Worm (Caenorhabditis elegans): ENCODE measurements around the gene E04D5.4.

The E04D5.4 gene

ce11 chrII:10449707-10450106, 9.6 kb downstream of the E04D5.4 start, which contains the start of gene lin-56:
TSS of gene lin-56 (plus strand) at chrII:10450007.
- TF ChIP-seq ztf-4 (tag; optimal IDR thresholded peaks at IDR 0.05) (no peak), unc-39 (tag; optimal IDR thresholded peaks at IDR 0.05) (no peak), ZK546.5 (tag; optimal IDR thresholded peaks at IDR 0.05) (no peak), lin-39 (tag; optimal IDR thresholded peaks at IDR 0.05) (no peak), nhr-11 (tag; optimal IDR thresholded peaks at IDR 0.05) (no peak), nhr-43 (tag; optimal IDR thresholded peaks at IDR 0.05; ENCODE audit: poor library complexity, severe bottlenecking) (no peak), snpc-4 (tag; optimal IDR thresholded peaks at IDR 0.05) (no peak), nfya-1 (tag; optimal IDR thresholded peaks at IDR 0.05; ENCODE audit: insufficient read depth) (no peak), nhr-25 (tag; optimal IDR thresholded peaks at IDR 0.05) (no peak), zag-1 (tag; optimal IDR thresholded peaks at IDR 0.05) (no peak), nhr-23 (tag; optimal IDR thresholded peaks at IDR 0.05) (no peak), ama-1 (optimal IDR thresholded peaks at IDR 0.05) (no peak), mdl-1 (tag; optimal IDR thresholded peaks at IDR 0.05) (no peak), nhr-76 (tag; optimal IDR thresholded peaks at IDR 0.05) (no peak), elt-2 (tag; optimal IDR thresholded peaks at IDR 0.05) (no peak), elt-3 (tag; optimal IDR thresholded peaks at IDR 0.05) (no peak)

DNA sequence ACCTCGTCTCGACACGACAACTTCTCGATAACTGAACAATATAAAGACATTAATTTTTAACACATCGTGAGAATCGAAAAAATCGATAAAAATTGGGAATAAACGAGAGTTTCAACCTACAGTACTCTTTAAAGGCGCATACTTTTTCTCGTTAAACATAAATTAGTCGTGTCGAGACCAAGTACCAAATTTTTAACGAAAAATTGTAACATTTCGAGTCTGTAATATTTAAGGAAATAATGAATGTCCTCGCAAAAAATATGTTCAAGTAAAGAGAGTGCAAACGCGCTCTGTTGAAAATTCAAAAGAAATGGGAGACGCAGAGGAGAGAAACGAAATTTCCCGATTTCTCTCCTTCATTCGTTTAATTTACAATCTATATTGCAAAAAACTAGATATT, 10.3 kb downstream of the E04D5.4 start:
- TF ChIP-seq ama-1 (optimal IDR thresholded peaks at IDR 0.05): peak; percentile 86
- no peak for TF ChIP-seq lin-39 (tag; optimal IDR thresholded peaks at IDR 0.05)
- no peak for TF ChIP-seq fkh-10 (GFP tag; optimal IDR thresholded peaks at IDR 0.05)
- peak; percentile 62 for TF ChIP-seq lsy-12 (tag; optimal IDR thresholded peaks at IDR 0.05)
- TF ChIP-seq ztf-4 (tag; optimal IDR thresholded peaks at IDR 0.05): peak; percentile 58
- TF ChIP-seq ceh-16 (tag; optimal IDR thresholded peaks at IDR 0.05): no peak
- TF ChIP-seq pha-4 (tag; optimal IDR thresholded peaks at IDR 0.05): peak; percentile 55
- TF ChIP-seq jun-1 (tag; optimal IDR thresholded peaks at IDR 0.05): peak; percentile 48
- TF ChIP-seq ceh-28 (tag; optimal IDR thresholded peaks at IDR 0.05): peak; percentile 30
- TF ChIP-seq fkh-2 (tag; optimal IDR thresholded peaks at IDR 0.05): no peak
- peak; percentile 25 for TF ChIP-seq elt-2 (tag; optimal IDR thresholded peaks at IDR 0.05)
- TF ChIP-seq nhr-43 (tag; optimal IDR thresholded peaks at IDR 0.05; ENCODE audit: poor library complexity, severe bottlenecking): peak; percentile 55
- TF ChIP-seq hmg-11 (tag; optimal IDR thresholded peaks at IDR 0.05): no peak

ce11 chrII:10452620-10453019, 12.5 kb downstream of the E04D5.4 start, which contains the start of gene ZK673.4:
TSS of gene ZK673.4 (plus strand) at chrII:10452920.
- no peak for TF ChIP-seq elt-2 (tag; optimal IDR thresholded peaks at IDR 0.05)
- TF ChIP-seq elt-1 (tag; optimal IDR thresholded peaks at IDR 0.05): no peak
- no peak for TF ChIP-seq egl-5 (tag; optimal IDR thresholded peaks at IDR 0.05)
- TF ChIP-seq ztf-11 (tag; optimal IDR thresholded peaks at IDR 0.05): no peak
- no peak for TF ChIP-seq nhr-43 (tag; optimal IDR thresholded peaks at IDR 0.05; ENCODE audit: poor library complexity, severe bottlenecking)
- TF ChIP-seq ZK546.5 (tag; optimal IDR thresholded peaks at IDR 0.05): no peak
- TF ChIP-seq nhr-25 (tag; optimal IDR thresholded peaks at IDR 0.05): no peak
- no peak for TF ChIP-seq unc-39 (tag; optimal IDR thresholded peaks at IDR 0.05)
- no peak for TF ChIP-seq ceh-9 (tag; optimal IDR thresholded peaks at IDR 0.05)
- no peak for TF ChIP-seq egl-27 (tag; optimal IDR thresholded peaks at IDR 0.05)
- TF ChIP-seq ceh-82 (tag; optimal IDR thresholded peaks at IDR 0.05): no peak
- TF ChIP-seq zag-1 (tag; optimal IDR thresholded peaks at IDR 0.05): no peak
- no peak for TF ChIP-seq fkh-10 (GFP tag; optimal IDR thresholded peaks at IDR 0.05)

- TF ChIP-seq egl-27 (tag; optimal IDR thresholded peaks at IDR 0.05): no peak
- no peak for TF ChIP-seq nhr-25 (tag; optimal IDR thresholded peaks at IDR 0.05)
- no peak for TF ChIP-seq elt-3 (tag; optimal IDR thresholded peaks at IDR 0.05)
- TF ChIP-seq unc-39 (tag; optimal IDR thresholded peaks at IDR 0.05): no peak
- TF ChIP-seq zag-1 (tag; optimal IDR thresholded peaks at IDR 0.05): no peak
- no peak for TF ChIP-seq nhr-76 (tag; optimal IDR thresholded peaks at IDR 0.05)
- TF ChIP-seq ztf-4 (tag; optimal IDR thresholded peaks at IDR 0.05): no peak
- TF ChIP-seq snpc-4 (tag; optimal IDR thresholded peaks at IDR 0.05): no peak
- no peak for TF ChIP-seq ceh-28 (tag; optimal IDR thresholded peaks at IDR 0.05)
- TF ChIP-seq nfya-1 (tag; optimal IDR thresholded peaks at IDR 0.05; ENCODE audit: insufficient read depth): no peak
Measured at ce11 chrII:10456979-10457378, 16.9 kb downstream of the E04D5.4 start, which contains the start of gene ZK673.11. TSS of gene ZK673.11 (plus strand) at chrII:10457279.

ce11 chrII:10461207-10461606, 21.1 kb downstream of the E04D5.4 start, which contains the start of gene ZK673.5:
TSS of gene ZK673.5 (plus strand) at chrII:10461507.
- TF ChIP-seq nhr-43 (tag; optimal IDR thresholded peaks at IDR 0.05; ENCODE audit: poor library complexity, severe bottlenecking): no peak
- no peak for TF ChIP-seq hmg-11 (tag; optimal IDR thresholded peaks at IDR 0.05)
- no peak for TF ChIP-seq nhr-237 (tag; optimal IDR thresholded peaks at IDR 0.05)
- no peak for TF ChIP-seq nhr-11 (tag; optimal IDR thresholded peaks at IDR 0.05)
- no peak for TF ChIP-seq pqm-1 (tag; optimal IDR thresholded peaks at IDR 0.05)
- no peak for TF ChIP-seq aly-2 (tag; optimal IDR thresholded peaks at IDR 0.05)
- TF ChIP-seq pha-4 (tag; optimal IDR thresholded peaks at IDR 0.05): no peak
- no peak for TF ChIP-seq egl-27 (tag; optimal IDR thresholded peaks at IDR 0.05)
- TF ChIP-seq mdl-1 (tag; optimal IDR thresholded peaks at IDR 0.05): no peak
- no peak for TF ChIP-seq snpc-4 (tag; optimal IDR thresholded peaks at IDR 0.05)
- no peak for TF ChIP-seq unc-62 (GFP tag; optimal IDR thresholded peaks at IDR 0.05)
- no peak for TF ChIP-seq nhr-28 (tag; optimal IDR thresholded peaks at IDR 0.05)
- no peak for TF ChIP-seq lin-15B (tag; optimal IDR thresholded peaks at IDR 0.05)
- no peak for TF ChIP-seq skn-1 (tag; optimal IDR thresholded peaks at IDR 0.05)
